Worm (Caenorhabditis elegans) whole organism, L3 larva: ENCODE data around the gene nhr-38.

Experiments used
- egl-27 ChIP-seq: sonication (generic microtip); optimal IDR thresholded peaks from 4 replicates; lab custom pipeline; 2017; ENCODE audit warnings: missing biosample characterization, missing genetic modification reagents, missing genetic modification characterization
- fos-1 ChIP-seq: fragments of 150-350 bp; optimal IDR thresholded peaks from 2 replicates; lab custom pipeline; 2014; ENCODE audit warnings: missing biosample characterization, missing genetic modification characterization
- lin-15B ChIP-seq: fragments of 150-350 bp; optimal IDR thresholded peaks from 2 replicates; lab custom pipeline; 2014; ENCODE audit warnings: missing biosample characterization, missing genetic modification characterization
- lin-39 ChIP-seq: fragments of 150-350 bp; optimal IDR thresholded peaks from 2 replicates; lab custom pipeline; 2018; ENCODE audit warnings: missing biosample characterization, missing genetic modification reagents, missing genetic modification characterization
- nhr-11 ChIP-seq: fragments of 150-350 bp; optimal IDR thresholded peaks from 2 replicates; lab custom pipeline; 2014; ENCODE audit warnings: missing biosample characterization, missing genetic modification characterization
- nhr-237 ChIP-seq: fragments of 150-350 bp; optimal IDR thresholded peaks from 2 replicates; lab custom pipeline; 2014; ENCODE audit warnings: missing biosample characterization, missing genetic modification characterization
- pha-4 ChIP-seq: fragments of 150-350 bp; optimal IDR thresholded peaks from 2 replicates; lab custom pipeline; 2014; ENCODE audit warnings: missing biosample characterization, missing genetic modification reagents, missing genetic modification characterization
- pqm-1 ChIP-seq: fragments of 150-350 bp; optimal IDR thresholded peaks from 2 replicates; lab custom pipeline; 2017; ENCODE audit warnings: missing biosample characterization, missing genetic modification characterization, inconsistent platforms
- snpc-4 ChIP-seq: fragments of 150-350 bp; optimal IDR thresholded peaks from 2 replicates; lab custom pipeline; 2014; ENCODE audit warnings: missing biosample characterization, missing genetic modification characterization
- tbx-2 ChIP-seq: sonication (generic microtip); optimal IDR thresholded peaks from 2 replicates; lab custom pipeline; 2016; ENCODE audit warnings: mild to moderate bottlenecking, missing genetic modification characterization, missing compliant biosample characterization
- unc-39 ChIP-seq: sonication (generic microtip); optimal IDR thresholded peaks from 4 replicates; lab custom pipeline; 2017; ENCODE audit warnings: missing biosample characterization, missing genetic modification characterization
- unc-62 ChIP-seq: fragments of 150-350 bp; sonication (generic microtip); optimal IDR thresholded peaks from 4 replicates; lab custom pipeline; 2014; ENCODE audit warnings: missing biosample characterization, missing genetic modification reagents, missing genetic modification characterization
- ztf-11 ChIP-seq: fragments of 150-350 bp; optimal IDR thresholded peaks from 2 replicates; lab custom pipeline; 2014; ENCODE audit warnings: missing biosample characterization, missing genetic modification characterization

DNA sequence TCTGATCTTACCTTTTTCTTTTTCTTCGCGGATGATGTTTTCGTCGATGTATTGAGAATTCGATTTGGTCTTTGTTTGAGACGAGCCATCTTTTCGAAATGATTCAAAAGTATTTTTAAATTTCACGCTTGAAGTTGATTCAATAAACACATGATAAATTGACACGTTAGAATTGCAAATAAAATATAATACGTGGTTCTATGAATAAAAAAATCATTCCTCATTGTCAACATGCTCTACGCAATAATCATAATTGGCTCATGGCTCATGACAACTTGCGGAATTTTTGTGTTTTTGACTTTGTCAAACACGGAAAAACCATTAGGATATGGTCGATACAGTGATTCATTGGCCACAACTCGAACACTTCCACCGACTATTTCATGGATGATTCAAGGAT, 26.6 kb upstream of the nhr-38 start, which contains the start of the genes htas-1 and ZK1251.3:
- TF ChIP-seq fos-1 = no peak
- TF ChIP-seq pha-4 (tag; lab: Kevin White, UChicago) = no peak
- TF ChIP-seq pqm-1 (tag; lab: Kevin White, UChicago) = no peak
- no peak for TF ChIP-seq ztf-11 (tag; lab: Kevin White, UChicago)
- no peak for TF ChIP-seq snpc-4
- no peak for TF ChIP-seq egl-27
- TF ChIP-seq lin-15B (tag; lab: Kevin White, UChicago) = no peak
- no peak for TF ChIP-seq lin-39 (tag; lab: Kevin White, UChicago)
- TF ChIP-seq nhr-237 (tag; lab: Kevin White, UChicago) = no peak
- TF ChIP-seq nhr-11 (tag; lab: Kevin White, UChicago) = no peak
- no peak for TF ChIP-seq unc-62 (GFP tag; lab: Kevin White, UChicago)
- TF ChIP-seq unc-39 (tag; lab: Kevin White, UChicago) = no peak
- TF ChIP-seq tbx-2 (tag; lab: Kevin White, UChicago) = no peak
